Worm (Caenorhabditis elegans) whole organism, late embryonic: ENCODE measurements around the gene B0432.1.
"Not testable (repeated sequence)": the region's sequence is repeated elsewhere in the genome, so short reads cannot be mapped to it uniquely, and the experiment has no call there.

ENCODE experiments used
- hlh-8 ChIP-seq: sonication (generic microtip); optimal IDR thresholded peaks from 2 replicates; lab custom pipeline; 2016; ENCODE audit warnings: missing genotype, missing genetic modification characterization, missing compliant biosample characterization
- nfya-1 ChIP-seq: sonication (generic microtip); optimal IDR thresholded peaks from 2 replicates; lab custom pipeline; 2017; ENCODE audit warnings: missing genetic modification characterization, mild to moderate bottlenecking, missing compliant biosample characterization, antibody characterized with exemption, moderate library complexity
- nhr-232 ChIP-seq: sonication (generic microtip); optimal IDR thresholded peaks from 2 replicates; lab custom pipeline; 2016; ENCODE audit warnings: missing genetic modification characterization, missing compliant biosample characterization
- pag-3 ChIP-seq: sonication (generic microtip); optimal IDR thresholded peaks from 2 replicates; lab custom pipeline; 2016; ENCODE audit warnings: missing compliant biosample characterization, missing genetic modification characterization, borderline replicate concordance

ce11 chrII:312110-312509 is 14.9 kb downstream of the B0432.1 start, which contains the start of gene mps-2:
- not testable (repeated sequence) for TF ChIP-seq pag-3; hlh-8; nfya-1 (tag; lab: Kevin White, UChicago); nhr-232 (tag; lab: Kevin White, UChicago)
